Worm (Caenorhabditis elegans) whole organism, L1 larva: Measurements from ENCODE around the gene hecw-1.

Experiments
- ces-1 ChIP-seq: fragments of 150-350 bp; optimal IDR thresholded peaks from 2 replicates; lab custom pipeline; 2014; ENCODE audit warnings: missing biosample characterization, missing genetic modification reagents, missing genetic modification characterization
- sptf-1 ChIP-seq: fragments of 150-350 bp; optimal IDR thresholded peaks from 2 replicates; lab custom pipeline; 2014; ENCODE audit warnings: missing biosample characterization, missing genetic modification characterization

- no peak for TF ChIP-seq sptf-1
- TF ChIP-seq ces-1 (GFP tag; lab: Kevin White, UChicago): no peak
Observed at ce11 chrIII:3397678-3398077, 7.9 kb upstream of the hecw-1 start, which contains the start of gene clpf-1.
